Fruit fly (Drosophila melanogaster) whole organism, prepupa: Measurements from ENCODE around the gene EndoA.

Experiments
- Blimp-1 ChIP-seq: fragments of 200-800 bp; sonication (Bioruptor generic); optimal IDR thresholded peaks from 3 replicates; lab custom pipeline; 2017; ENCODE audit warnings: missing biosample characterization, missing genetic modification characterization, mild to moderate bottlenecking, moderate library complexity, missing genetic modification reagents
- CG10631 ChIP-seq: fragments of 200-800 bp; sonication (Bioruptor generic); optimal IDR thresholded peaks from 2 replicates; lab custom pipeline; 2016; ENCODE audit warnings: missing biosample characterization, missing genetic modification characterization
- CG10669 ChIP-seq: fragments of 200-800 bp; sonication (Bioruptor generic); optimal IDR thresholded peaks from 3 replicates; lab custom pipeline; 2018; ENCODE audit warnings: missing biosample characterization, mild to moderate bottlenecking, missing genetic modification characterization, moderate library complexity
- CG11762 ChIP-seq: fragments of 200-800 bp; sonication (Bioruptor generic); optimal IDR thresholded peaks from 3 replicates; lab custom pipeline; 2016; ENCODE audit warnings: missing biosample characterization, missing genetic modification characterization; ENCODE audit not compliant: insufficient read depth
- CG15336 ChIP-seq: fragments of 200-800 bp; sonication (Bioruptor generic); IDR thresholded peaks from 2 replicates; pipeline ENCODE4 v1.3.6; 2022; ENCODE audit warnings: missing biosample characterization, missing genetic modification characterization
- CG1621 ChIP-seq: fragments of 200-800 bp; sonication (Bioruptor generic); optimal IDR thresholded peaks from 3 replicates; lab custom pipeline; 2018; ENCODE audit warnings: missing biosample characterization, mild to moderate bottlenecking, missing genetic modification characterization
- CG16779 ChIP-seq: fragments of 200-800 bp; sonication (Bioruptor generic); optimal IDR thresholded peaks from 3 replicates; lab custom pipeline; 2017; ENCODE audit warnings: missing biosample characterization, mild to moderate bottlenecking, missing genetic modification characterization
- CG3032 ChIP-seq: fragments of 200-800 bp; optimal IDR thresholded peaks from 2 replicates; lab custom pipeline; 2019; ENCODE audit warnings: missing biosample characterization, mild to moderate bottlenecking, missing genetic modification characterization, moderate library complexity
- CG31627 ChIP-seq: fragments of 200-800 bp; sonication (Bioruptor generic); optimal IDR thresholded peaks from 3 replicates; lab custom pipeline; 2016; ENCODE audit warnings: missing biosample characterization, missing genetic modification characterization
- CG32006 ChIP-seq: fragments of 200-800 bp; sonication (Bioruptor generic); optimal IDR thresholded peaks from 3 replicates; lab custom pipeline; 2017; ENCODE audit warnings: missing biosample characterization, mild to moderate bottlenecking, missing genetic modification characterization
- CG34406 ChIP-seq: fragments of 200-800 bp; sonication (Bioruptor generic); optimal IDR thresholded peaks from 3 replicates; lab custom pipeline; 2016; ENCODE audit warnings: missing biosample characterization, missing genetic modification characterization
- CG3919 ChIP-seq: fragments of 200-800 bp; sonication (Bioruptor generic); optimal IDR thresholded peaks from 3 replicates; lab custom pipeline; 2016; ENCODE audit warnings: missing biosample characterization, missing genetic modification characterization
- CG4318 ChIP-seq: fragments of 200-800 bp; sonication (Bioruptor generic); optimal IDR thresholded peaks from 3 replicates; lab custom pipeline; 2017; ENCODE audit warnings: missing biosample characterization, mild to moderate bottlenecking, missing genetic modification characterization
- CG6163 ChIP-seq: fragments of 200-800 bp; sonication (Bioruptor generic); IDR thresholded peaks from 3 replicates; pipeline ENCODE4 v1.3.6; 2022; ENCODE audit warnings: missing biosample characterization, missing genetic modification characterization
- CG6792 ChIP-seq: fragments of 200-800 bp; sonication (Bioruptor generic); optimal IDR thresholded peaks from 3 replicates; lab custom pipeline; 2016; ENCODE audit warnings: missing biosample characterization, missing genetic modification characterization
- CG6854 ChIP-seq: fragments of 200-800 bp; sonication (Bioruptor generic); optimal IDR thresholded peaks from 2 replicates; lab custom pipeline; 2017; ENCODE audit warnings: missing biosample characterization, mild to moderate bottlenecking, missing genetic modification characterization
- CG7368 ChIP-seq: fragments of 200-800 bp; sonication (Bioruptor generic); optimal IDR thresholded peaks from 3 replicates; lab custom pipeline; 2016; ENCODE audit warnings: missing biosample characterization, missing genetic modification characterization
- CG8632 ChIP-seq: fragments of 200-800 bp; sonication (Bioruptor generic); optimal IDR thresholded peaks from 3 replicates; lab custom pipeline; 2016; ENCODE audit warnings: missing biosample characterization, missing genetic modification characterization
- Eip75B ChIP-seq: fragments of 200-800 bp; sonication (Bioruptor generic); optimal IDR thresholded peaks from 3 replicates; lab custom pipeline; 2016; ENCODE audit warnings: missing biosample characterization, missing genetic modification characterization
- Eip78C ChIP-seq: fragments of 200-800 bp; sonication (Bioruptor generic); peaks from one replicate; lab custom pipeline; 2016; ENCODE audit warnings: missing biosample characterization, missing genetic modification characterization
- Eip93F ChIP-seq: fragments of 200-800 bp; sonication (Bioruptor generic); optimal IDR thresholded peaks from 2 replicates; lab custom pipeline; 2016; ENCODE audit warnings: missing biosample characterization, mild to moderate bottlenecking, missing genetic modification characterization
- Ets21C ChIP-seq: fragments of 200-800 bp; sonication (Bioruptor generic); optimal IDR thresholded peaks from 3 replicates; lab custom pipeline; 2016; ENCODE audit warnings: missing biosample characterization, missing genetic modification characterization
- Gug ChIP-seq: fragments of 200-800 bp; sonication (Bioruptor generic); IDR thresholded peaks from 2 replicates; pipeline ENCODE4 v1.3.6; 2022; ENCODE audit warnings: missing biosample characterization, missing genetic modification characterization
- Hr39 ChIP-seq: fragments of 200-800 bp; sonication (Bioruptor generic); optimal IDR thresholded peaks from 2 replicates; lab custom pipeline; 2016; ENCODE audit warnings: missing biosample characterization, missing genetic modification characterization
- Lpt ChIP-seq: fragments of 200-800 bp; sonication (Bioruptor generic); optimal IDR thresholded peaks from 3 replicates; lab custom pipeline; 2016; ENCODE audit warnings: missing biosample characterization, missing genetic modification characterization
- OdsH ChIP-seq: fragments of 200-800 bp; sonication (Bioruptor generic); optimal IDR thresholded peaks from 3 replicates; lab custom pipeline; 2016; ENCODE audit warnings: missing biosample characterization, missing genetic modification characterization
- Sox102F ChIP-seq: fragments of 200-800 bp; sonication (Bioruptor generic); optimal IDR thresholded peaks from 2 replicates; lab custom pipeline; 2016; ENCODE audit warnings: missing biosample characterization, mild to moderate bottlenecking, missing genetic modification characterization
- Sox14 ChIP-seq: fragments of 200-800 bp; sonication (Bioruptor generic); optimal IDR thresholded peaks from 3 replicates; lab custom pipeline; 2016; ENCODE audit warnings: missing biosample characterization, missing genetic modification characterization
- Sox15 ChIP-seq: fragments of 200-800 bp; sonication (Bioruptor generic); optimal IDR thresholded peaks from 3 replicates; lab custom pipeline; 2016; ENCODE audit warnings: missing biosample characterization, missing genetic modification characterization
- achi ChIP-seq: fragments of 200-800 bp; sonication (Bioruptor generic); optimal IDR thresholded peaks from 3 replicates; lab custom pipeline; 2016; ENCODE audit warnings: missing biosample characterization, missing genetic modification characterization
- cyc ChIP-seq: fragments of 200-800 bp; sonication (Bioruptor generic); optimal IDR thresholded peaks from 3 replicates; lab custom pipeline; 2016; ENCODE audit warnings: missing biosample characterization, missing genetic modification characterization
- dsx ChIP-seq: fragments of 200-800 bp; optimal IDR thresholded peaks from 3 replicates; lab custom pipeline; 2019; ENCODE audit warnings: missing biosample characterization, mild to moderate bottlenecking, missing genetic modification characterization, moderate library complexity; ENCODE audit not compliant: poor library complexity, severe bottlenecking
- eg ChIP-seq: fragments of 200-800 bp; sonication (Bioruptor generic); IDR thresholded peaks from 3 replicates; pipeline ENCODE4 v1.3.6; 2022; ENCODE audit warnings: missing biosample characterization, missing genetic modification characterization
- esn ChIP-seq: fragments of 200-800 bp; sonication (Bioruptor generic); optimal IDR thresholded peaks from 2 replicates; lab custom pipeline; 2016; ENCODE audit warnings: missing biosample characterization, mild to moderate bottlenecking, missing genetic modification characterization, moderate library complexity
- fd59A ChIP-seq: fragments of 200-800 bp; sonication (Bioruptor generic); optimal IDR thresholded peaks from 2 replicates; lab custom pipeline; 2017; ENCODE audit warnings: missing biosample characterization, mild to moderate bottlenecking, missing genetic modification characterization, missing genetic modification reagents
- fd85E ChIP-seq: fragments of 200-800 bp; sonication (Bioruptor generic); optimal IDR thresholded peaks from 3 replicates; lab custom pipeline; 2016; ENCODE audit warnings: missing biosample characterization, missing genetic modification characterization
- fkh ChIP-seq: fragments of 200-800 bp; sonication (Bioruptor generic); optimal IDR thresholded peaks from 3 replicates; lab custom pipeline; 2017; ENCODE audit warnings: missing biosample characterization, mild to moderate bottlenecking, missing genetic modification characterization, moderate library complexity
- lz ChIP-seq: fragments of 200-800 bp; sonication (Bioruptor generic); optimal IDR thresholded peaks from 3 replicates; lab custom pipeline; 2016; ENCODE audit warnings: missing biosample characterization, missing genetic modification characterization
- net ChIP-seq: fragments of 200-800 bp; sonication (Bioruptor generic); optimal IDR thresholded peaks from 3 replicates; lab custom pipeline; 2016; ENCODE audit warnings: missing biosample characterization, missing genetic modification characterization
- pdm3 ChIP-seq: fragments of 200-800 bp; sonication (Bioruptor generic); optimal IDR thresholded peaks from 3 replicates; lab custom pipeline; 2016; ENCODE audit warnings: missing biosample characterization, missing genetic modification characterization
- ss ChIP-seq, 2 experiments: fragments of 200-800 bp; sonication (Bioruptor generic); optimal IDR thresholded peaks; 2 replicates in 1 of 2; 3 replicates in 1 of 2; lab custom pipeline; 2017 to 2018; ENCODE audit warnings: mild to moderate bottlenecking in 2 of 2, missing biosample characterization in 2 of 2, missing genetic modification characterization in 2 of 2, moderate library complexity in 1 of 2
- svp ChIP-seq: fragments of 200-800 bp; sonication (Bioruptor generic); peaks from one replicate; lab custom pipeline; 2016; ENCODE audit warnings: missing biosample characterization, missing genetic modification characterization
- topi ChIP-seq: fragments of 200-800 bp; sonication (Bioruptor generic); optimal IDR thresholded peaks from 3 replicates; lab custom pipeline; 2016; ENCODE audit warnings: missing biosample characterization, missing genetic modification characterization
- vri ChIP-seq: fragments of 200-800 bp; sonication (Bioruptor generic); optimal IDR thresholded peaks from 3 replicates; lab custom pipeline; 2016; ENCODE audit warnings: missing biosample characterization, mild to moderate bottlenecking, missing genetic modification characterization

EndoA gene

dm6 chr3R:18924636-18924977 is 18.2 kb downstream of the EndoA start:
- TF ChIP-seq CG8632 (no peak), CG10631 (GFP tag; lab: Kevin White, UChicago) (no peak)

dm6 chr3R:18928346-18928917 is 22.0 kb downstream of the EndoA start, which contains the start of gene Mpc1:
TSS of gene Mpc1 (minus strand) at chr3R:18928659.
- TF ChIP-seq fkh (peak; percentile 48), Hr39 (GFP tag; lab: Kevin White, UChicago) (no peak), CG32006 (GFP tag; lab: Kevin White, UChicago) (no peak), vri (GFP tag; lab: Kevin White, UChicago) (peak; percentile 64), Eip78C (GFP tag; lab: Kevin White, UChicago) (peak; percentile 26), lz (GFP tag; lab: Kevin White, UChicago) (no peak), fd59A (GFP tag; lab: Kevin White, UChicago) (no peak), svp (GFP tag; lab: Kevin White, UChicago) (peak; percentile 83), CG6163 (GFP tag; lab: Robert Waterston, UW) (peak; percentile 6; the same call in 1 of the 3 replicates), net (no peak), Eip93F (GFP tag; lab: Kevin White, UChicago) (peak; percentile 20)
- TF ChIP-seq, all 60 proteins: peak for 6

- TF ChIP-seq CG16779 (tag; lab: Kevin White, UChicago), result peak; percentile 36
- TF ChIP-seq CG1621, result peak; percentile 50
- peak; percentile 40 for TF ChIP-seq CG31627 (GFP tag; lab: Kevin White, UChicago)
- TF ChIP-seq Sox15, result no peak
- 0 out of 3 replicates have a peak, but pooled peaks have one; percentile 40 for TF ChIP-seq eg
- TF ChIP-seq Eip93F (GFP tag; lab: Kevin White, UChicago), result no peak
- peak; percentile 44 for TF ChIP-seq topi (GFP tag; lab: Kevin White, UChicago)
- peak; percentile 42 for TF ChIP-seq Blimp-1 (GFP tag; lab: Kevin White, UChicago)
- peak; percentile 2 for TF ChIP-seq fd85E (GFP tag; lab: Kevin White, UChicago)
- peak; percentile 18 for TF ChIP-seq CG11762 (GFP tag; lab: Kevin White, UChicago)
- TF ChIP-seq fd59A (GFP tag; lab: Kevin White, UChicago), result no peak
- peak; percentile 61 for TF ChIP-seq esn (GFP tag; lab: Kevin White, UChicago)
- peak; percentile 43 for TF ChIP-seq CG7368
- TF ChIP-seq CG8632, result peak; percentile 14
- TF ChIP-seq Gug (GFP tag; lab: Robert Waterston, UW), result no peak
- peak; percentile 71 for TF ChIP-seq net
- TF ChIP-seq Eip75B (GFP tag; lab: Kevin White, UChicago), result peak; percentile 52
- TF ChIP-seq CG6792, result peak; percentile 15
- TF ChIP-seq CG4318 (GFP tag; lab: Kevin White, UChicago), result no peak
- peak; percentile 42 for TF ChIP-seq Eip78C (GFP tag; lab: Kevin White, UChicago)
- peak; percentile 77 for TF ChIP-seq CG6163 (GFP tag; lab: Robert Waterston, UW)
- TF ChIP-seq pdm3 (GFP tag; lab: Kevin White, UChicago), result peak; percentile 65
- TF ChIP-seq OdsH, result peak; percentile 40
- peak; percentile 12 for TF ChIP-seq CG32006 (GFP tag; lab: Kevin White, UChicago)
- peak; percentile 59 for TF ChIP-seq achi (GFP tag; lab: Kevin White, UChicago)
- peak; percentile 42 for TF ChIP-seq Sox102F (GFP tag; lab: Kevin White, UChicago)
- TF ChIP-seq CG3032 (tag; lab: Kevin White, UChicago), result no peak
- no peak for TF ChIP-seq Sox14 (GFP tag; lab: Kevin White, UChicago)
- no peak for TF ChIP-seq ss (GFP tag; optimal IDR thresholded peaks at IDR 0.05; lab: Kevin White, UChicago)
- TF ChIP-seq CG10631 (GFP tag; lab: Kevin White, UChicago), result peak; percentile 28
- TF ChIP-seq svp (GFP tag; lab: Kevin White, UChicago), result no peak
- peak; percentile 31 for TF ChIP-seq CG10669 (GFP tag; lab: Kevin White, UChicago)
- peak; percentile 42 for TF ChIP-seq CG34406 (GFP tag; lab: Kevin White, UChicago)
- TF ChIP-seq Ets21C (GFP tag; lab: Kevin White, UChicago), result no peak
- peak; percentile 2 for TF ChIP-seq Lpt
- TF ChIP-seq dsx (GFP tag; lab: Kevin White, UChicago), result no peak
- peak; percentile 65 for TF ChIP-seq cyc (GFP tag; lab: Kevin White, UChicago)
- TF ChIP-seq CG3919 (GFP tag; lab: Kevin White, UChicago), result peak; percentile 72
- peak; percentile 42 for TF ChIP-seq CG6854
- no peak for TF ChIP-seq CG15336 (GFP tag; lab: Robert Waterston, UW)
Observed at dm6 chr3R:18928918-18929705, 22.7 kb downstream of the EndoA start, which contains the start of gene CG42613. TSS of gene CG42613 (plus strand) at chr3R:18929196.
